Comparison of ENCODE assay signal across 3 fruit fly cellular contexts in genomic region chr2L:12004211-12004979, dm6.
TF ChIP-seq lines count a peak whose summit lies in the region.

No protein-coding gene starts in this region.

TF ChIP-seq in whole organism, adult, 20 proteins besides CTCF, POLR2A, EP300 and RAD21 (continued from another document):
- no peak for TF ChIP-seq CG11617 (GFP tag; optimal IDR thresholded peaks at IDR 0.05; lab: Kevin White, UChicago)

TF ChIP-seq in whole organism, embryonic, 481 proteins besides CTCF, POLR2A, EP300 and RAD21 (continued from another document and continues in another):
- TF ChIP-seq CkIIα-i1 (GFP tag; IDR thresholded peaks at IDR 0.05; lab: Robert Waterston, UW) = no peak
- peak; percentile 15 for TF ChIP-seq CG1792 (GFP tag; optimal IDR thresholded peaks at IDR 0.05; lab: Kevin White, UChicago)
- TF ChIP-seq CG3163 (GFP tag; optimal IDR thresholded peaks at IDR 0.05; lab: Kevin White, UChicago) = no peak
- TF ChIP-seq ro (GFP tag; IDR thresholded peaks at IDR 0.05; lab: Robert Waterston, UW) = no peak
- no peak for TF ChIP-seq usp (GFP tag; optimal IDR thresholded peaks at IDR 0.05; lab: Kevin White, UChicago)
- TF ChIP-seq CG10654 (GFP tag; optimal IDR thresholded peaks at IDR 0.05; lab: Kevin White, UChicago) = peak; percentile 32
- TF ChIP-seq sob (GFP tag; IDR thresholded peaks at IDR 0.05; lab: Robert Waterston, UW) = no peak
- peak; percentile 36 for TF ChIP-seq CG6765 (GFP tag; optimal IDR thresholded peaks at IDR 0.05; lab: Kevin White, UChicago)
- peak; percentile 86 for TF ChIP-seq CG2875 (GFP tag; optimal IDR thresholded peaks at IDR 0.05; lab: Kevin White, UChicago)
- TF ChIP-seq CG3995 (GFP tag; optimal IDR thresholded peaks at IDR 0.05; lab: Kevin White, UChicago) = peak; percentile 4
- TF ChIP-seq CG13424 (tag; optimal IDR thresholded peaks at IDR 0.05; lab: Kevin White, UChicago) = peak; percentile 76
- TF ChIP-seq CG18011 (GFP tag; optimal IDR thresholded peaks at IDR 0.05; lab: Kevin White, UChicago) = peak; percentile 20
- peak; percentile 27 to 42 for TF ChIP-seq chif (GFP tag; optimal IDR thresholded peaks at IDR 0.05; lab: Kevin White, UChicago)
- TF ChIP-seq CG13894 (tag; optimal IDR thresholded peaks at IDR 0.05; lab: Kevin White, UChicago) = peak; percentile 87
- TF ChIP-seq Ada2b (GFP tag; IDR thresholded peaks at IDR 0.05; lab: Robert Waterston, UW) = no peak
- no peak for TF ChIP-seq Doc2 (GFP tag; IDR thresholded peaks at IDR 0.05; lab: Robert Waterston, UW)
- no peak for TF ChIP-seq CG8478 (optimal IDR thresholded peaks at IDR 0.05; lab: Kevin White, UChicago)
- no peak for TF ChIP-seq CG31441 (GFP tag; IDR thresholded peaks at IDR 0.05; lab: Robert Waterston, UW)
- TF ChIP-seq odd (GFP tag; optimal IDR thresholded peaks at IDR 0.05; lab: Kevin White, UChicago) = peak; percentile 89
- TF ChIP-seq CG10431 (GFP tag; optimal IDR thresholded peaks at IDR 0.05; lab: Kevin White, UChicago) = peak; percentile 96
- no peak for TF ChIP-seq MBD-R2 (GFP tag; IDR thresholded peaks at IDR 0.05; lab: Robert Waterston, UW)
- peak; percentile 77 for TF ChIP-seq salm (tag; optimal IDR thresholded peaks at IDR 0.05; lab: Kevin White, UChicago)
- TF ChIP-seq HLH54F (GFP tag; optimal IDR thresholded peaks at IDR 0.05; lab: Kevin White, UChicago) = no peak
- peak; percentile 26 for TF ChIP-seq CG6654 (GFP tag; optimal IDR thresholded peaks at IDR 0.05; lab: Kevin White, UChicago)
- TF ChIP-seq CG1024 (GFP tag; IDR thresholded peaks at IDR 0.05; lab: Robert Waterston, UW) = no peak
- TF ChIP-seq CG2116 (GFP tag; optimal IDR thresholded peaks at IDR 0.05; lab: Kevin White, UChicago) = peak; percentile 63
- no peak for TF ChIP-seq sc (optimal IDR thresholded peaks at IDR 0.05; lab: Kevin White, UChicago)
- peak; percentile 85 for TF ChIP-seq sc (GFP tag; optimal IDR thresholded peaks at IDR 0.05; lab: Kevin White, UChicago)
- no peak for TF ChIP-seq prd (optimal IDR thresholded peaks at IDR 0.05; lab: Kevin White, UChicago)
- no peak for TF ChIP-seq prd (GFP tag; IDR thresholded peaks at IDR 0.05; lab: Robert Waterston, UW)
- TF ChIP-seq gsb (GFP tag; IDR thresholded peaks at IDR 0.05; lab: Robert Waterston, UW) = no peak
- no peak for TF ChIP-seq zfh1 (GFP tag; IDR thresholded peaks at IDR 0.05; lab: Robert Waterston, UW)
- TF ChIP-seq CG11723 (GFP tag; optimal IDR thresholded peaks at IDR 0.05; lab: Kevin White, UChicago) = peak; percentile 78
- TF ChIP-seq tup (GFP tag; optimal IDR thresholded peaks at IDR 0.05; lab: Kevin White, UChicago) = peak; percentile 46
- TF ChIP-seq Asciz (GFP tag; optimal IDR thresholded peaks at IDR 0.05; lab: Kevin White, UChicago) = peak; percentile 85
- peak; percentile 41 for TF ChIP-seq CG4424 (GFP tag; optimal IDR thresholded peaks at IDR 0.05; lab: Kevin White, UChicago)
- TF ChIP-seq CG15269 (tag; optimal IDR thresholded peaks at IDR 0.05; lab: Kevin White, UChicago) = peak; percentile 73
- no peak for TF ChIP-seq E2f1 (GFP tag; IDR thresholded peaks at IDR 0.05; lab: Robert Waterston, UW)
- no peak for TF ChIP-seq fd3F (GFP tag; optimal IDR thresholded peaks at IDR 0.05; lab: Kevin White, UChicago)
- TF ChIP-seq ftz-f1 (GFP tag; optimal IDR thresholded peaks at IDR 0.05; lab: Kevin White, UChicago) = peak; percentile 97
- no peak for TF ChIP-seq eve (GFP tag; optimal IDR thresholded peaks at IDR 0.05; lab: Kevin White, UChicago)
- peak; percentile 73 for TF ChIP-seq CG2678 (tag; optimal IDR thresholded peaks at IDR 0.05; lab: Kevin White, UChicago)
- TF ChIP-seq CG10209 (GFP tag; optimal IDR thresholded peaks at IDR 0.05; lab: Kevin White, UChicago) = peak; percentile 84
- TF ChIP-seq BtbVII (GFP tag; optimal IDR thresholded peaks at IDR 0.05; lab: Kevin White, UChicago) = peak; percentile 74
- peak; percentile 22 for TF ChIP-seq tx (GFP tag; optimal IDR thresholded peaks at IDR 0.05; lab: Kevin White, UChicago)
- peak; percentile 30 for TF ChIP-seq mam (GFP tag; optimal IDR thresholded peaks at IDR 0.05; lab: Kevin White, UChicago)
- TF ChIP-seq tgo (GFP tag; IDR thresholded peaks at IDR 0.05; lab: Robert Waterston, UW) = no peak
- TF ChIP-seq fd102C (GFP tag; optimal IDR thresholded peaks at IDR 0.05; lab: Kevin White, UChicago) = peak; percentile 88
- TF ChIP-seq CG6683 (GFP tag; optimal IDR thresholded peaks at IDR 0.05; lab: Kevin White, UChicago) = peak; percentile 69
- TF ChIP-seq HLH4C (GFP tag; IDR thresholded peaks at IDR 0.05; lab: Robert Waterston, UW; ENCODE audit: partially characterized antibody) = no peak
- peak; percentile 56 for TF ChIP-seq Jarid2 (GFP tag; optimal IDR thresholded peaks at IDR 0.05; lab: Kevin White, UChicago)
- TF ChIP-seq dmrt99B (tag; optimal IDR thresholded peaks at IDR 0.05; lab: Kevin White, UChicago) = peak; percentile 50
- TF ChIP-seq CG10366 (GFP tag; IDR thresholded peaks at IDR 0.05; lab: Robert Waterston, UW) = no peak
- TF ChIP-seq crc (GFP tag; optimal IDR thresholded peaks at IDR 0.05; lab: Kevin White, UChicago) = no peak
- TF ChIP-seq CG16863 (GFP tag; optimal IDR thresholded peaks at IDR 0.05; lab: Kevin White, UChicago) = peak; percentile 63
- TF ChIP-seq gsb-n (tag; optimal IDR thresholded peaks at IDR 0.05; lab: Kevin White, UChicago) = peak; percentile 66
- peak; percentile 18 for TF ChIP-seq CG9437 (GFP tag; optimal IDR thresholded peaks at IDR 0.05; lab: Kevin White, UChicago)
- no peak for TF ChIP-seq H2.0 (GFP tag; IDR thresholded peaks at IDR 0.05; lab: Robert Waterston, UW)
- peak; percentile 21 for TF ChIP-seq CG9876 (GFP tag; optimal IDR thresholded peaks at IDR 0.05; lab: Kevin White, UChicago)
- peak; percentile 33 for TF ChIP-seq CG8281 (tag; optimal IDR thresholded peaks at IDR 0.05; lab: Kevin White, UChicago)
- TF ChIP-seq mirr (GFP tag; optimal IDR thresholded peaks at IDR 0.05; lab: Kevin White, UChicago) = peak; percentile 46
- peak; percentile 77 for TF ChIP-seq CG12219 (GFP tag; optimal IDR thresholded peaks at IDR 0.05; lab: Kevin White, UChicago)
- TF ChIP-seq ems (GFP tag; optimal IDR thresholded peaks at IDR 0.05; lab: Kevin White, UChicago) = peak; percentile 19
- TF ChIP-seq CG1233 (GFP tag; optimal IDR thresholded peaks at IDR 0.05; lab: Kevin White, UChicago) = peak; percentile 75
- peak; percentile 28 for TF ChIP-seq pho (GFP tag; optimal IDR thresholded peaks at IDR 0.05; lab: Kevin White, UChicago)
- peak; percentile 79 for TF ChIP-seq exex (tag; optimal IDR thresholded peaks at IDR 0.05; lab: Kevin White, UChicago)
- TF ChIP-seq Dp (GFP tag; optimal IDR thresholded peaks at IDR 0.05; lab: Kevin White, UChicago) = peak; percentile 39

TF ChIP-seq in whole organism, prepupa, 60 proteins besides CTCF, POLR2A, EP300 and RAD21 (continued from another document):
- TF ChIP-seq CG6808 (GFP tag; optimal IDR thresholded peaks at IDR 0.05; lab: Kevin White, UChicago) (peak; percentile 32), CG11762 (GFP tag; optimal IDR thresholded peaks at IDR 0.05; lab: Kevin White, UChicago; ENCODE audit: insufficient read depth) (no peak), acj6 (GFP tag; optimal IDR thresholded peaks at IDR 0.05; lab: Kevin White, UChicago) (peak; percentile 3), salr (GFP tag; optimal IDR thresholded peaks at IDR 0.05; lab: Kevin White, UChicago) (peak; percentile 4 to 11), svp (GFP tag; lab: Kevin White, UChicago) (peak; percentile 22), fd59A (GFP tag; optimal IDR thresholded peaks at IDR 0.05; lab: Kevin White, UChicago) (peak; percentile 38), Lpt (GFP tag; optimal IDR thresholded peaks at IDR 0.05; lab: Kevin White, UChicago) (peak; percentile 1), Eip93F (GFP tag; optimal IDR thresholded peaks at IDR 0.05; lab: Kevin White, UChicago) (no peak), achi (GFP tag; optimal IDR thresholded peaks at IDR 0.05; lab: Kevin White, UChicago) (no peak)
